Worm (Caenorhabditis elegans): ENCODE measurements around the gene Y16E11A.4.
A peak's percentile ranks its signal among the peaks of the same experiment; 100 is the strongest.
"Not testable (repeated sequence)": the region's sequence is repeated elsewhere in the genome, so short reads cannot be mapped to it uniquely, and the experiment has no call there.

The Y16E11A.4 gene

DNA sequence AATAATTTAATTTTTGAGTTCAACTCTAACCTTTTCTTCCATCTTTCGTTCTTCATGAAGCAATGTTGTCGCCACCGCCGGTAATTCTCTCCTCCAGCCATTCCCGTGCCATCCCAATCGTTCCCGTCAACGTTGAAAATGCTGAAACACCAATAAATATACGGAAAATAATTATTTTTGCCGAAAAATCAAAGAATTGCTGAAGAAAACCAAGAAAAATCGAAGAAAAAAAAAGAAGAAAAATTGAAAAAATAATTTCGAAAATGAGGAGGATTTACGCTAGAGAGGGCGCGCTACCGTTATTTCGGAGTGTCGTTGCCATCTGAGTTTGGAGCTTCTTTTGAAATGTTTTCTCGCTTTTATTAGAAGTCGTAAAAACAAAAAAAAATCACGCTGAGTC, 36.4 kb downstream of the Y16E11A.4 start, which contains the start of gene cya-2:
cya-2 (minus strand) TSS at position 101 of the 400 bp plus-strand sequence.
- not testable (repeated sequence) for TF ChIP-seq lin-29 (GFP tag; IDR thresholded peaks at IDR 0.05); pqm-1 (tag; optimal IDR thresholded peaks at IDR 0.05); ceh-82 (tag; optimal IDR thresholded peaks at IDR 0.05)

DNA sequence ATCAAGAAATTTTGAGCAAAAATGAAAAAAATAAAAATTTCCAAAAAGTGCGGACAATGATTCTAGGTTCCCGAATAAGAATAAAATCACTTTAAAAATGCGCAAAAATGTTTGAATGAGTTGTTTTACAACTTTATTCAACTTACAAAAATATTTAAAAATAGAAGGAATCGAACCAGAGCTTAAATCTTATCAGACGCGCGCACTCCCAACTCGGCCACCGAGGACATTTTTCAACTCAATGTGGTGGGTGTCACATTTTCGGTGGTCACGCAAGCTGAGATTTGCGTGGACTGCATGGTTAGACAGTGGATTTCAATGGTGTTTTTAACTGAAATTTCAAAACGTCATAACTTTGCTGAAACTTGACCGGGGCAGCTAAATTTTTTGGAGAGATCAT, 37.6 kb downstream of the Y16E11A.4 start:
- TF ChIP-seq madf-5 (GFP tag; IDR thresholded peaks at IDR 0.05), result 0 out of 4 replicates have a peak, but pooled peaks of 1 of the 2 experiments have one; percentile 15

DNA sequence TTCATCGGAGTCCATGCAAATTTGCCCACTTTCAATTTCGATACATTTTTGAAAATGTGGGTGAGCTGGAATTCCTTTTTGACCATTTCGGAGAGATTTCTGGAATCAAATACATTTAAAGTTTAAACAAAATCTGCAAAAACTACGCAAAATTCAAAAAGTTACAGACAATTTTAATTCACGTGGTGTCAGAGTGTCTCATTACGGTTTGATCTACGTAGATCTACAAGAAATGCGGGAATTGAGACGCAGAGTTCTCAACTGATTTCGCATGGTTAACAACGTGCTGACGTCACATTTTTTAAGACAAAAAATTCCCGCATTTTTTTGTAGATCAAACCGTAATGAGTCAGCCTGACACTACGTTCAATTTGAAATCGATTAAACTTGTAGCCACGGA, 39.4 kb downstream of the Y16E11A.4 start, which contains the start of gene bath-21:
bath-21 (minus strand) TSS at position 101 of the 400 bp plus-strand sequence.
- TF ChIP-seq unc-62 (GFP tag; optimal IDR thresholded peaks at IDR 0.05 in 1 of 2) (peak in 1 of 2 experiments; percentile 84), unc-62 (tag; optimal IDR thresholded peaks at IDR 0.05) (no peak), ztf-7 (tag; optimal IDR thresholded peaks at IDR 0.05) (no peak)

- TF ChIP-seq mdl-1 (tag; optimal IDR thresholded peaks at IDR 0.05) (no peak), Y48G9A.11 (GFP tag; IDR thresholded peaks at IDR 0.05) (no peak), daf-19 (GFP tag; conservative IDR thresholded peaks at IDR 0.05) (no peak), mdt-29 (GFP tag; IDR thresholded peaks at IDR 0.05) (no peak), ces-1 (GFP tag; optimal IDR thresholded peaks at IDR 0.05) (no peak)
These were observed 41.6 kb downstream of the Y16E11A.4 start, which contains the start of gene bath-1 for ce11 chrII:2028712-2029111. TSS of gene bath-1 (minus strand) at chrII:2028812.

DNA sequence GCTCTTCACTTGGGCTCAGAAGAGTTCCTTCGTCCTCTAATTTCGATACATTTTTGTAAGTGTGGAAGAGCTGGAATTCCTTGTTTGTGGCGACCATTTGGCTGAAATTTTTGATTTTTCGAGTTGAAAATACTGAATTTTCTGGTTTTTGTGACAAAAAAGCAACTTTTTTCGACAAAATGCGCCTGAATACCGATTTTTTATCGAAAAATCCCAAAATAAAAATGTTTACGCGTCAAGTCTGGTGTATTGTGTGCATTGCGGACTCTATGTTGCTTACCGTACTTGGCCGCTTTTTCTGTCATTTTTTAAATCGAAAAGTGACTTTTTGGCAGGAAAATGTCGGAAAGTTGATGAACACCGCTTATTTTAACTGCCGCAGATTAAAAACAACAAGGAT, 43.3 kb downstream of the Y16E11A.4 start, which contains the start of gene bath-3:
bath-3 (minus strand) TSS at position 101 of the 400 bp plus-strand sequence.
- TF ChIP-seq nhr-11 (tag; optimal IDR thresholded peaks at IDR 0.05) (no peak), cey-2 (tag; optimal IDR thresholded peaks at IDR 0.05; ENCODE audit: borderline replicate concordance, insufficient read depth) (no peak), daf-8 (GFP tag; IDR thresholded peaks at IDR 0.05) (no peak), tra-1 (GFP tag; IDR thresholded peaks at IDR 0.05) (no peak), F37D6.2 (tag; optimal IDR thresholded peaks at IDR 0.05) (no peak), F10B5.3 (tag; optimal IDR thresholded peaks at IDR 0.05) (no peak), vab-7 (GFP tag; IDR thresholded peaks at IDR 0.05) (no peak), nhr-42 (GFP tag; IDR thresholded peaks at IDR 0.05) (no peak), ceh-28 (tag; optimal IDR thresholded peaks at IDR 0.05) (no peak), hmg-1.1 (GFP tag; IDR thresholded peaks at IDR 0.05) (no peak), skn-1 (tag; optimal IDR thresholded peaks at IDR 0.05) (no peak), fos-1 (tag; optimal IDR thresholded peaks at IDR 0.05) (no peak), tag-97 (GFP tag; IDR thresholded peaks at IDR 0.05) (no peak)

- no peak for TF ChIP-seq unc-39 (tag; optimal IDR thresholded peaks at IDR 0.05)
- no peak for TF ChIP-seq ZK337.2 (GFP tag; IDR thresholded peaks at IDR 0.05)
- TF ChIP-seq lin-38 (GFP tag; IDR thresholded peaks at IDR 0.05), result no peak
- no peak for TF ChIP-seq unc-62 (GFP tag; optimal IDR thresholded peaks at IDR 0.05 in 1 of 2)
- no peak for TF ChIP-seq unc-62 (tag; optimal IDR thresholded peaks at IDR 0.05)
- TF ChIP-seq zag-1 (tag; optimal IDR thresholded peaks at IDR 0.05), result no peak
- TF ChIP-seq zfp-2 (tag; optimal IDR thresholded peaks at IDR 0.05), result no peak
- no peak for TF ChIP-seq daf-16 (GFP tag; optimal IDR thresholded peaks at IDR 0.05)
- no peak for TF ChIP-seq daf-16 (tag; optimal IDR thresholded peaks at IDR 0.05)
- TF ChIP-seq mxl-3 (GFP tag; optimal IDR thresholded peaks at IDR 0.05), result no peak
- no peak for TF ChIP-seq duxl-1 (tag; optimal IDR thresholded peaks at IDR 0.05; ENCODE audit: poor library complexity)
These were observed 44.8 kb downstream of the Y16E11A.4 start, which contains the start of gene bath-5 for ce11 chrII:2031852-2032251. TSS of gene bath-5 (minus strand) at chrII:2031952.

All from whole organism, L4 larva.